Worm (Caenorhabditis elegans) whole organism, L3 larva: ENCODE data around the gene srh-286.

Source experiments
- ceh-82 ChIP-seq: fragments of 150-350 bp; optimal IDR thresholded peaks from 2 replicates; lab custom pipeline; 2014; ENCODE audit warnings: missing biosample characterization, missing genetic modification characterization
- daf-12 ChIP-seq: fragments of 150-350 bp; optimal IDR thresholded peaks from 2 replicates; lab custom pipeline; 2014; ENCODE audit warnings: missing biosample characterization, missing genetic modification reagents, missing genetic modification characterization
- jun-1 ChIP-seq: fragments of 150-350 bp; optimal IDR thresholded peaks from 2 replicates; lab custom pipeline; 2014; ENCODE audit warnings: missing biosample characterization, missing genetic modification reagents, missing genetic modification characterization
- nhr-25 ChIP-seq: sonication (generic microtip); optimal IDR thresholded peaks from 2 replicates; lab custom pipeline; 2017; ENCODE audit warnings: missing biosample characterization, missing genetic modification characterization
- pha-4 ChIP-seq: fragments of 150-350 bp; optimal IDR thresholded peaks from 2 replicates; lab custom pipeline; 2014; ENCODE audit warnings: missing biosample characterization, missing genetic modification reagents, missing genetic modification characterization
- skn-1 ChIP-seq: fragments of 150-350 bp; optimal IDR thresholded peaks from 2 replicates; lab custom pipeline; 2014; ENCODE audit warnings: missing biosample characterization, missing genetic modification characterization
- tbx-2 ChIP-seq: sonication (generic microtip); optimal IDR thresholded peaks from 2 replicates; lab custom pipeline; 2016; ENCODE audit warnings: mild to moderate bottlenecking, missing genetic modification characterization, missing compliant biosample characterization
- ztf-11 ChIP-seq: fragments of 150-350 bp; optimal IDR thresholded peaks from 2 replicates; lab custom pipeline; 2014; ENCODE audit warnings: missing biosample characterization, missing genetic modification characterization
- ztf-4 ChIP-seq: fragments of 150-350 bp; optimal IDR thresholded peaks from 2 replicates; lab custom pipeline; 2014; ENCODE audit warnings: missing biosample characterization, missing genetic modification characterization

DNA sequence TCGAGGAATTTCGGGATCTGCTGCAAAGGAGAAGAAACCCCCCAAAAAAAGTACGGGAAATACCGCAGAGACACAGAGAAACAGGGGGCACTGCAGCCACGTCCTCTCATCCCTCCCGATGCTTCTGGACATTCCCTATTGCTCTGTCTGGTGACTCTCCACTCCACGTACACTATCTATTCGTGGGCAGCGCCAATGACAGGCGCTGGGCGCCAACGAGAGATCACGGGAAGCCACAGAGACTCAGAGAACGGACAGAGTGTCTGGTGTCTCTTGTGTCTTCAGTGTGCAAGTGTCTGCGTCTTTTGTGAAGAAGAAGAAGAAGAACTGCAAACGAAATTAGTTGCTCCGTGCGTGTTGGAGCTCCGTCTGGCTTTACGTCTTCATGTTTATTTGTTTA is 13.9 kb upstream of the srh-286 start:
- TF ChIP-seq daf-12 (tag; lab: Kevin White, UChicago) (no peak), ztf-11 (tag; lab: Kevin White, UChicago) (no peak), pha-4 (peak; percentile 69), ceh-82 (tag; lab: Kevin White, UChicago) (peak; percentile 49), skn-1 (peak; percentile 33), tbx-2 (tag; lab: Kevin White, UChicago) (peak; percentile 68), nhr-25 (tag; lab: Kevin White, UChicago) (peak; percentile 24), jun-1 (tag; lab: Kevin White, UChicago) (peak; percentile 73), ztf-4 (tag; lab: Kevin White, UChicago) (no peak)
